Fruit fly (Drosophila melanogaster) whole organism, embryonic: ENCODE results near the gene ND-B16.6.

Experiments
- ATbp ChIP-seq: fragments of 200-800 bp; sonication (Bioruptor generic); optimal IDR thresholded peaks from 2 replicates; lab custom pipeline; 2017; ENCODE audit warnings: missing biosample characterization, mild to moderate bottlenecking, missing genetic modification characterization, missing genetic modification reagents
- Antp ChIP-seq: fragments of 200-800 bp; sonication (Bioruptor generic); optimal IDR thresholded peaks from 3 replicates; lab custom pipeline; 2016; ENCODE audit warnings: missing biosample characterization, missing genetic modification characterization
- Atf3 ChIP-seq: fragments of 200-800 bp; sonication (Bioruptor generic); optimal IDR thresholded peaks from 3 replicates; lab custom pipeline; 2016; ENCODE audit warnings: missing biosample characterization, missing genetic modification characterization
- Bdp1 ChIP-seq: fragments of 200-800 bp; sonication (Bioruptor generic); optimal IDR thresholded peaks from 3 replicates; lab custom pipeline; 2016; ENCODE audit warnings: missing biosample characterization, missing genetic modification characterization
- BtbVII ChIP-seq: fragments of 200-800 bp; sonication (Bioruptor generic); optimal IDR thresholded peaks from 3 replicates; lab custom pipeline; 2017; ENCODE audit warnings: missing biosample characterization, mild to moderate bottlenecking, missing genetic modification characterization
- CG11093 ChIP-seq: fragments of 200-800 bp; sonication (Bioruptor generic); IDR thresholded peaks from 3 replicates; pipeline ENCODE4 v1.3.6; 2022; ENCODE audit warnings: missing biosample characterization, missing genetic modification characterization
- CG11504 ChIP-seq: fragments of 200-800 bp; sonication (Bioruptor generic); optimal IDR thresholded peaks from 3 replicates; lab custom pipeline; 2019; ENCODE audit warnings: missing biosample characterization, mild to moderate bottlenecking, missing genetic modification characterization, moderate library complexity
- CG12071 ChIP-seq: fragments of 200-800 bp; sonication (Bioruptor generic); optimal IDR thresholded peaks from 3 replicates; lab custom pipeline; 2018; ENCODE audit warnings: missing biosample characterization, mild to moderate bottlenecking, missing genetic modification characterization
- CG1233 ChIP-seq: fragments of 200-800 bp; sonication (Bioruptor generic); optimal IDR thresholded peaks from 4 replicates; lab custom pipeline; 2018; ENCODE audit warnings: missing biosample characterization, mild to moderate bottlenecking, missing genetic modification characterization
- CG13123 ChIP-seq: fragments of 200-800 bp; sonication (Bioruptor generic); optimal IDR thresholded peaks from 2 replicates; lab custom pipeline; 2016; ENCODE audit warnings: missing biosample characterization, missing genetic modification characterization
- CG16815 ChIP-seq: fragments of 200-800 bp; sonication (Bioruptor generic); optimal IDR thresholded peaks from 3 replicates; lab custom pipeline; 2017; ENCODE audit warnings: missing biosample characterization, mild to moderate bottlenecking, missing genetic modification characterization
- CG30403 ChIP-seq: fragments of 200-800 bp; sonication (Bioruptor generic); optimal IDR thresholded peaks from 3 replicates; lab custom pipeline; 2016; ENCODE audit warnings: missing biosample characterization, missing genetic modification characterization
- CG7271 ChIP-seq: fragments of 200-800 bp; sonication (Bioruptor generic); optimal IDR thresholded peaks from 2 replicates; lab custom pipeline; 2018; ENCODE audit warnings: missing biosample characterization, mild to moderate bottlenecking, missing genetic modification characterization, moderate library complexity
- CG8281 ChIP-seq: fragments of 200-800 bp; sonication (Bioruptor generic); optimal IDR thresholded peaks from 2 replicates; lab custom pipeline; 2018; ENCODE audit warnings: missing biosample characterization, mild to moderate bottlenecking, missing genetic modification characterization, moderate library complexity
- CG9609 ChIP-seq: fragments of 200-800 bp; sonication (Bioruptor generic); optimal IDR thresholded peaks from 3 replicates; lab custom pipeline; 2016; ENCODE audit warnings: missing biosample characterization, missing genetic modification characterization
- CoRest ChIP-seq: fragments of 200-800 bp; sonication (Bioruptor generic); optimal IDR thresholded peaks from 3 replicates; lab custom pipeline; 2018; ENCODE audit warnings: missing biosample characterization, mild to moderate bottlenecking, missing genetic modification characterization, moderate library complexity
- Dbx ChIP-seq: fragments of 200-800 bp; sonication (Bioruptor generic); IDR thresholded peaks from 3 replicates; pipeline ENCODE4 v1.3.6; 2022; ENCODE audit warnings: missing biosample characterization, missing genetic modification characterization
- ERR ChIP-seq: fragments of 200-800 bp; sonication (Bioruptor generic); optimal IDR thresholded peaks from 2 replicates; lab custom pipeline; 2016; ENCODE audit warnings: missing biosample characterization, missing genetic modification characterization
- Hr3 ChIP-seq: fragments of 200-800 bp; sonication (Bioruptor generic); optimal IDR thresholded peaks from 3 replicates; lab custom pipeline; 2016; ENCODE audit warnings: missing biosample characterization, missing genetic modification characterization
- Hr51 ChIP-seq, 2 experiments: fragments of 200-800 bp; sonication (Bioruptor generic); optimal IDR thresholded peaks; 2 replicates in 1 of 2; 3 replicates in 1 of 2; lab custom pipeline; 2016 to 2018; ENCODE audit warnings: missing biosample characterization in 2 of 2, missing genetic modification characterization in 2 of 2, mild to moderate bottlenecking in 1 of 2, moderate library complexity in 1 of 2
- Jarid2 ChIP-seq: fragments of 200-800 bp; sonication (Bioruptor generic); optimal IDR thresholded peaks from 3 replicates; lab custom pipeline; 2017; ENCODE audit warnings: mild to moderate bottlenecking, missing biosample characterization, missing genetic modification reagents, missing genetic modification characterization
- Mrtf ChIP-seq: fragments of 200-800 bp; sonication (Bioruptor generic); IDR thresholded peaks from 3 replicates; pipeline ENCODE4 v1.3.6; 2022; ENCODE audit warnings: missing biosample characterization, missing genetic modification characterization
- NC2β ChIP-seq: fragments of 200-800 bp; sonication (Bioruptor generic); optimal IDR thresholded peaks from 2 replicates; lab custom pipeline; 2016; ENCODE audit warnings: missing biosample characterization, missing genetic modification characterization
- Rx ChIP-seq: fragments of 200-800 bp; sonication (Bioruptor generic); IDR thresholded peaks from 2 replicates; pipeline ENCODE4 v1.3.6; 2022; ENCODE audit warnings: missing biosample characterization, missing genetic modification characterization
- Ssrp ChIP-seq: fragments of 200-800 bp; sonication (Bioruptor generic); optimal IDR thresholded peaks from 2 replicates; lab custom pipeline; 2018; ENCODE audit warnings: missing biosample characterization, mild to moderate bottlenecking, missing genetic modification characterization, moderate library complexity
- Taf1 ChIP-seq: fragments of 200-800 bp; sonication (Bioruptor generic); IDR thresholded peaks from 2 replicates; pipeline ENCODE4 v1.3.6; 2022; ENCODE audit warnings: missing biosample characterization, missing genetic modification characterization
- Tbp ChIP-seq: fragments of >200 bp; optimal IDR thresholded peaks from 2 replicates; lab custom pipeline; 2018; ENCODE audit warnings: missing biosample characterization, missing genetic modification characterization
- Xbp1 ChIP-seq: fragments of 200-800 bp; sonication (Bioruptor generic); optimal IDR thresholded peaks from 3 replicates; lab custom pipeline; 2016; ENCODE audit warnings: missing biosample characterization, mild to moderate bottlenecking, missing genetic modification characterization
- bowl ChIP-seq: fragments of 200-800 bp; sonication (Bioruptor generic); IDR thresholded peaks from 2 replicates; pipeline ENCODE4 v1.3.6; 2022; ENCODE audit warnings: missing biosample characterization, missing genetic modification characterization
- dan ChIP-seq: fragments of 200-800 bp; sonication (Bioruptor generic); IDR thresholded peaks from 2 replicates; pipeline ENCODE4 v1.3.6; 2022; ENCODE audit warnings: missing biosample characterization, missing genetic modification characterization
- dpn ChIP-seq, 2 experiments: fragments of 200-800 bp; sonication (Bioruptor generic); optimal IDR thresholded peaks; 3 replicates each; lab custom pipeline; 2016; ENCODE audit warnings: missing biosample characterization in 2 of 2, missing genetic modification characterization in 2 of 2
- esg ChIP-seq: fragments of 200-800 bp; sonication (Bioruptor generic); conservative IDR thresholded peaks from 2 replicates; pipeline ENCODE4 v1.3.6; 2022; ENCODE audit warnings: missing biosample characterization, missing genetic modification characterization
- eve ChIP-seq, 2 experiments: fragments of >200 bp; optimal IDR thresholded peaks; 2 replicates each; lab custom pipeline; 2017; ENCODE audit warnings: missing biosample characterization in 2 of 2, missing genetic modification characterization in 2 of 2
- eyg ChIP-seq: fragments of 200-800 bp; sonication (Bioruptor generic); optimal IDR thresholded peaks from 3 replicates; lab custom pipeline; 2016; ENCODE audit warnings: missing biosample characterization, missing genetic modification characterization
- fd96Cb ChIP-seq: fragments of 200-800 bp; sonication (Bioruptor generic); optimal IDR thresholded peaks from 2 replicates; lab custom pipeline; 2018; ENCODE audit warnings: missing biosample characterization, mild to moderate bottlenecking, missing genetic modification characterization, moderate library complexity
- ftz-f1 ChIP-seq: fragments of 200-800 bp; sonication (Bioruptor generic); optimal IDR thresholded peaks from 2 replicates; lab custom pipeline; 2016; ENCODE audit warnings: missing biosample characterization, missing genetic modification characterization
- gt ChIP-seq: fragments of 200-800 bp; sonication (Bioruptor generic); IDR thresholded peaks from 2 replicates; pipeline ENCODE4 v1.3.6; 2022; ENCODE audit warnings: missing biosample characterization, missing genetic modification characterization
- klu ChIP-seq: fragments of 200-800 bp; sonication (Bioruptor generic); IDR thresholded peaks from 2 replicates; pipeline ENCODE4 v1.3.6; 2022; ENCODE audit warnings: missing biosample characterization, missing genetic modification characterization
- lov ChIP-seq, 2 experiments: fragments of 200-800 bp in 1 of 2; fragments of >200 bp in 1 of 2; sonication (Bioruptor generic) in 1 of 2; IDR thresholded peaks in 1 of 2; optimal IDR thresholded peaks in 1 of 2; 2 replicates in 1 of 2; 3 replicates in 1 of 2; pipeline versions ENCODE4 v1.3.6 to Lab custom; 2017 to 2022; ENCODE audit warnings: missing biosample characterization in 1 of 2, missing genetic modification characterization in 1 of 2
- nerfin-2 ChIP-seq: fragments of 200-800 bp; sonication (Bioruptor generic); IDR thresholded peaks from 2 replicates; pipeline ENCODE4 v1.3.6; 2022; ENCODE audit warnings: missing biosample characterization, missing genetic modification characterization; ENCODE audit not compliant: partially characterized antibody
- nmo ChIP-seq: fragments of 200-800 bp; sonication (Bioruptor generic); optimal IDR thresholded peaks from 2 replicates; lab custom pipeline; 2018; ENCODE audit warnings: missing biosample characterization, mild to moderate bottlenecking, missing genetic modification characterization, moderate library complexity
- nom ChIP-seq: fragments of 200-800 bp; sonication (Bioruptor generic); optimal IDR thresholded peaks from 2 replicates; lab custom pipeline; 2017; ENCODE audit warnings: missing biosample characterization, missing genetic modification characterization, mild to moderate bottlenecking, moderate library complexity, missing genetic modification reagents
- pum ChIP-seq: fragments of 200-800 bp; sonication (Bioruptor generic); optimal IDR thresholded peaks from 2 replicates; lab custom pipeline; 2016; ENCODE audit warnings: missing biosample characterization, missing genetic modification characterization
- pzg ChIP-seq: fragments of 200-800 bp; sonication (Bioruptor generic); optimal IDR thresholded peaks from 3 replicates; lab custom pipeline; 2018; ENCODE audit warnings: missing biosample characterization, mild to moderate bottlenecking, missing genetic modification characterization, moderate library complexity
- ro ChIP-seq: fragments of 200-800 bp; sonication (Bioruptor generic); IDR thresholded peaks from 2 replicates; pipeline ENCODE4 v1.3.6; 2022; ENCODE audit warnings: missing biosample characterization, missing genetic modification characterization
- slou ChIP-seq: fragments of 200-800 bp; sonication (Bioruptor generic); optimal IDR thresholded peaks from 3 replicates; lab custom pipeline; 2016; ENCODE audit warnings: missing biosample characterization, missing genetic modification characterization
- trh ChIP-seq: fragments of 200-800 bp; sonication (Bioruptor generic); optimal IDR thresholded peaks from 2 replicates; lab custom pipeline; 2016; ENCODE audit warnings: missing biosample characterization, missing genetic modification characterization
- tup ChIP-seq: fragments of 200-800 bp; sonication (Bioruptor generic); optimal IDR thresholded peaks from 2 replicates; lab custom pipeline; 2016; ENCODE audit warnings: missing biosample characterization, mild to moderate bottlenecking, missing genetic modification characterization, moderate library complexity
- zen2 ChIP-seq: fragments of 200-800 bp; sonication (Bioruptor generic); IDR thresholded peaks from 3 replicates; pipeline ENCODE4 v1.3.6; 2022; ENCODE audit warnings: missing biosample characterization, missing genetic modification characterization; ENCODE audit not compliant: partially characterized antibody
- zf30C ChIP-seq: fragments of 200-800 bp; sonication (Bioruptor generic); optimal IDR thresholded peaks from 3 replicates; lab custom pipeline; 2018; ENCODE audit warnings: missing biosample characterization, mild to moderate bottlenecking, missing genetic modification characterization

The ND-B16.6 gene

dm6 chrX:6375636-6376035, 25.4 kb upstream of the ND-B16.6 start (continued):
- peak; percentile 43 for TF ChIP-seq CoRest (tag; lab: Kevin White, UChicago)
- TF ChIP-seq CG7271 (tag; lab: Kevin White, UChicago), result no peak
- TF ChIP-seq dpn (GFP tag; optimal IDR thresholded peaks at IDR 0.05; lab: Kevin White, UChicago), result peak; percentile 32 to 48
- peak; percentile 59 for TF ChIP-seq nmo (GFP tag; lab: Kevin White, UChicago)
- TF ChIP-seq CG12071 (GFP tag; lab: Kevin White, UChicago), result peak; percentile 48
- TF ChIP-seq pum (GFP tag; lab: Kevin White, UChicago), result peak; percentile 38
- peak; percentile 30 for TF ChIP-seq Antp (GFP tag; lab: Kevin White, UChicago)
- no peak for TF ChIP-seq CG16815
- no peak for TF ChIP-seq Bdp1 (GFP tag; lab: Kevin White, UChicago)
- TF ChIP-seq bowl (GFP tag; lab: Robert Waterston, UW), result no peak
- no peak for TF ChIP-seq eyg (GFP tag; lab: Kevin White, UChicago)
- no peak for TF ChIP-seq Rx
- TF ChIP-seq ftz-f1 (GFP tag; lab: Kevin White, UChicago), result no peak
- TF ChIP-seq Mrtf (GFP tag; lab: Robert Waterston, UW), result 0 out of 3 replicates have a peak, but pooled peaks have one; percentile 24
- peak; percentile 40; the same call in 1 of the 3 replicates for TF ChIP-seq Dbx (GFP tag; lab: Robert Waterston, UW)
- 0 out of 2 replicates have a peak, but pooled peaks have one; percentile 18 for TF ChIP-seq esg
- no peak for TF ChIP-seq eve (GFP tag; optimal IDR thresholded peaks at IDR 0.05; lab: Kevin White, UChicago)
- TF ChIP-seq BtbVII (GFP tag; lab: Kevin White, UChicago), result peak; percentile 26
- peak; percentile 13 for TF ChIP-seq zf30C (GFP tag; lab: Kevin White, UChicago)
- no peak for TF ChIP-seq gt (GFP tag; lab: Robert Waterston, UW)
- no peak for TF ChIP-seq NC2β (GFP tag; lab: Kevin White, UChicago)
- TF ChIP-seq dan (GFP tag; lab: Robert Waterston, UW), result no peak
- 0 out of 2 replicates have a peak, but pooled peaks have one; percentile 34 for TF ChIP-seq ro
- no peak for TF ChIP-seq nerfin-2
- no peak for TF ChIP-seq CG9609 (GFP tag; lab: Kevin White, UChicago)
- TF ChIP-seq ERR (GFP tag; lab: Kevin White, UChicago), result no peak
- TF ChIP-seq CG8281, result no peak
- no peak for TF ChIP-seq trh (GFP tag; lab: Kevin White, UChicago)
- peak; percentile 73 for TF ChIP-seq CG11504 (tag; lab: Kevin White, UChicago)
- TF ChIP-seq Taf1 (GFP tag; lab: Robert Waterston, UW), result no peak
- no peak for TF ChIP-seq pzg
- peak; percentile 49 for TF ChIP-seq fd96Cb (tag; lab: Kevin White, UChicago)
- peak; percentile 41 for TF ChIP-seq Xbp1
- no peak for TF ChIP-seq Tbp
- peak in 1 of 2 experiments; percentile 48 for TF ChIP-seq Hr51 (GFP tag; optimal IDR thresholded peaks at IDR 0.05; lab: Kevin White, UChicago)
- no peak for TF ChIP-seq Atf3 (GFP tag; lab: Kevin White, UChicago)
- TF ChIP-seq Ssrp, result peak; percentile 30
- no peak for TF ChIP-seq Jarid2 (GFP tag; lab: Kevin White, UChicago)
- no peak for TF ChIP-seq lov (optimal IDR thresholded peaks at IDR 0.05; lab: Kevin White, UChicago)
- no peak for TF ChIP-seq lov (GFP tag; IDR thresholded peaks at IDR 0.05; lab: Robert Waterston, UW)
- TF ChIP-seq CG30403 (GFP tag; lab: Kevin White, UChicago), result peak; percentile 47
- TF ChIP-seq klu (GFP tag; lab: Robert Waterston, UW), result 0 out of 2 replicates have a peak, but pooled peaks have one; percentile 17
- no peak for TF ChIP-seq CG13123 (GFP tag; lab: Kevin White, UChicago)
- TF ChIP-seq zen2 (GFP tag; lab: Robert Waterston, UW), result no peak
- TF ChIP-seq CG11093 (GFP tag; lab: Robert Waterston, UW), result no peak
- peak; percentile 34 for TF ChIP-seq ATbp (GFP tag; lab: Kevin White, UChicago)
- TF ChIP-seq CG1233 (GFP tag; lab: Kevin White, UChicago), result peak; percentile 18
- TF ChIP-seq Hr3 (GFP tag; lab: Kevin White, UChicago), result peak; percentile 12
- no peak for TF ChIP-seq nom (GFP tag; lab: Kevin White, UChicago)
- peak; percentile 16 for TF ChIP-seq slou (GFP tag; lab: Kevin White, UChicago)
- TF ChIP-seq tup (GFP tag; lab: Kevin White, UChicago), result no peak
